Fruit fly (Drosophila melanogaster) whole organism, wandering third instar larva: ENCODE measurements around the gene Nle.
A peak's percentile ranks its signal among the peaks of the same experiment; 100 is the strongest.

Experiments
- CG32264 ChIP-seq: fragments of 200-800 bp; sonication (Bioruptor generic); optimal IDR thresholded peaks from 2 replicates; lab custom pipeline; 2016; ENCODE audit warnings: missing biosample characterization, missing genetic modification characterization
- CG9705 ChIP-seq: fragments of 200-800 bp; sonication (Bioruptor generic); optimal IDR thresholded peaks from 2 replicates; lab custom pipeline; 2018; ENCODE audit warnings: missing biosample characterization, mild to moderate bottlenecking, missing genetic modification characterization
- CrebA ChIP-seq: fragments of 200-800 bp; sonication (Bioruptor generic); optimal IDR thresholded peaks from 2 replicates; lab custom pipeline; 2016; ENCODE audit warnings: missing biosample characterization, mild to moderate bottlenecking, missing genetic modification characterization, borderline replicate concordance
- Dfd ChIP-seq: fragments of >200 bp; optimal IDR thresholded peaks from 2 replicates; lab custom pipeline; 2017; ENCODE audit warnings: missing biosample characterization, missing genetic modification characterization
- Dif ChIP-seq: fragments of 200-275, 200-300 bp; sonication (Bioruptor generic); optimal IDR thresholded peaks from 2 replicates; lab custom pipeline; 2018; ENCODE audit warnings: missing biosample characterization, missing genetic modification characterization; ENCODE audit not compliant: partially characterized antibody
- GATAd ChIP-seq: sonication (Bioruptor generic); optimal IDR thresholded peaks from 2 replicates; lab custom pipeline; 2016; ENCODE audit warnings: missing biosample characterization, missing genetic modification characterization
- Hnf4 ChIP-seq: fragments of 200-800 bp; sonication (Bioruptor generic); optimal IDR thresholded peaks from 2 replicates; lab custom pipeline; 2016; ENCODE audit warnings: missing biosample characterization, mild to moderate bottlenecking, missing genetic modification characterization
- Mio ChIP-seq: sonication (Bioruptor generic); optimal IDR thresholded peaks from 2 replicates; lab custom pipeline; 2016; ENCODE audit warnings: missing biosample characterization, missing genetic modification characterization
- N ChIP-seq: fragments of >200 bp; optimal IDR thresholded peaks from 2 replicates; lab custom pipeline; 2018; ENCODE audit warnings: missing biosample characterization, missing external identifiers, missing genetic modification characterization
- OdsH ChIP-seq: fragments of 200-800 bp; sonication (Bioruptor generic); optimal IDR thresholded peaks from 2 replicates; lab custom pipeline; 2016; ENCODE audit warnings: missing biosample characterization, mild to moderate bottlenecking, missing genetic modification characterization
- Rel ChIP-seq, 2 experiments: fragments of 200-800 bp; sonication (Bioruptor generic) in 1 of 2; optimal IDR thresholded peaks; 2 replicates in 1 of 2; 3 replicates in 1 of 2; lab custom pipeline; 2016 to 2019; ENCODE audit warnings: mild to moderate bottlenecking in 2 of 2, missing biosample characterization in 2 of 2, missing genetic modification characterization in 2 of 2, moderate library complexity in 1 of 2
- Sp1 ChIP-seq: fragments of 200-800 bp; sonication (Bioruptor generic); optimal IDR thresholded peaks from 3 replicates; lab custom pipeline; 2019; ENCODE audit warnings: missing biosample characterization, mild to moderate bottlenecking, missing genetic modification characterization, moderate library complexity
- Vsx2 ChIP-seq: fragments of 200-300, 225-300 bp; sonication (Bioruptor generic); optimal IDR thresholded peaks from 2 replicates; lab custom pipeline; 2018; ENCODE audit warnings: missing biosample characterization, missing genetic modification characterization; ENCODE audit not compliant: partially characterized antibody
- br ChIP-seq: fragments of 200-800 bp; sonication (Bioruptor generic); optimal IDR thresholded peaks from 2 replicates; lab custom pipeline; 2016; ENCODE audit warnings: missing biosample characterization, missing genetic modification characterization
- brk ChIP-seq: fragments of 200-800 bp; sonication (Bioruptor generic); optimal IDR thresholded peaks from 2 replicates; lab custom pipeline; 2016; ENCODE audit warnings: missing biosample characterization, mild to moderate bottlenecking, missing genetic modification characterization
- dl ChIP-seq, 2 experiments: fragments of 175-275, 200-275 bp in 1 of 2; fragments of 200-275 bp in 1 of 2; sonication (Bioruptor generic); optimal IDR thresholded peaks; lab custom pipeline; 2018; ENCODE audit warnings: mild to moderate bottlenecking in 2 of 2, missing biosample characterization in 2 of 2, missing genetic modification characterization in 2 of 2, moderate library complexity in 2 of 2; ENCODE audit not compliant: partially characterized antibody in 2 of 2, insufficient read depth in 1 of 2
- dmrt93B ChIP-seq: fragments of 200-800 bp; sonication (Bioruptor generic); optimal IDR thresholded peaks from 2 replicates; lab custom pipeline; 2018; ENCODE audit warnings: missing biosample characterization, mild to moderate bottlenecking, missing genetic modification characterization
- ey ChIP-seq: fragments of 200-800 bp; sonication (Bioruptor generic); optimal IDR thresholded peaks from 2 replicates; lab custom pipeline; 2016; ENCODE audit warnings: missing biosample characterization, missing genetic modification characterization
- fru ChIP-seq: fragments of 200-800 bp; sonication (Bioruptor generic); optimal IDR thresholded peaks from 3 replicates; lab custom pipeline; 2016; ENCODE audit warnings: missing biosample characterization, mild to moderate bottlenecking, missing genetic modification characterization
- jim ChIP-seq: fragments of 175-275, 200-325 bp; sonication (Bioruptor generic); optimal IDR thresholded peaks from 2 replicates; lab custom pipeline; 2016; ENCODE audit warnings: missing biosample characterization, mild to moderate bottlenecking, missing genetic modification characterization
- lola ChIP-seq: fragments of >200 bp; optimal IDR thresholded peaks from 2 replicates; lab custom pipeline; 2017; ENCODE audit warnings: missing biosample characterization, missing genetic modification characterization
- pan ChIP-seq: fragments of >200 bp; optimal IDR thresholded peaks from 2 replicates; lab custom pipeline; 2017
- rgr ChIP-seq: fragments of 200-800 bp; sonication (Bioruptor generic); optimal IDR thresholded peaks from 3 replicates; lab custom pipeline; 2016; ENCODE audit warnings: missing biosample characterization, mild to moderate bottlenecking, missing genetic modification characterization
- sage ChIP-seq: fragments of 200-800 bp; sonication (Bioruptor generic); optimal IDR thresholded peaks from 2 replicates; lab custom pipeline; 2016; ENCODE audit warnings: missing biosample characterization, mild to moderate bottlenecking, missing genetic modification characterization
- usp ChIP-seq: fragments of >200 bp; optimal IDR thresholded peaks from 2 replicates; lab custom pipeline; 2017; ENCODE audit warnings: missing biosample characterization, missing genetic modification characterization

Gene Nle

dm6 chr2L:602439-602879 lies 34.5 kb upstream of the Nle start, which contains the start of gene CG13689 (continued):
- no peak for TF ChIP-seq N (GFP tag; lab: Kevin White, UChicago)

dm6 chr2L:601848-602247 lies 33.9 kb upstream of the Nle start:
- TF ChIP-seq pan, result no peak
- TF ChIP-seq Dif (GFP tag; lab: Kevin White, UChicago), result no peak
- no peak for TF ChIP-seq GATAd (GFP tag; lab: Kevin White, UChicago)
- TF ChIP-seq CrebA (GFP tag; lab: Kevin White, UChicago), result no peak
- no peak for TF ChIP-seq CG9705 (GFP tag; lab: Kevin White, UChicago)
- TF ChIP-seq lola (GFP tag; lab: Kevin White, UChicago), result no peak
- TF ChIP-seq CG32264, result no peak
- no peak for TF ChIP-seq sage (GFP tag; lab: Kevin White, UChicago)
- TF ChIP-seq, all 38 proteins: peak for 0

dm6 chr2L:597771-598170 lies 29.9 kb upstream of the Nle start:
- TF ChIP-seq dmrt93B (GFP tag; lab: Kevin White, UChicago), result no peak
- TF ChIP-seq jim (GFP tag; lab: Kevin White, UChicago), result peak; percentile 12
- no peak for TF ChIP-seq brk (GFP tag; lab: Kevin White, UChicago)
- no peak for TF ChIP-seq Mio (GFP tag; lab: Kevin White, UChicago)
- no peak for TF ChIP-seq fru (GFP tag; lab: Kevin White, UChicago)
- no peak for TF ChIP-seq Rel (GFP tag; optimal IDR thresholded peaks at IDR 0.05; lab: Kevin White, UChicago)
- no peak for TF ChIP-seq Rel (tag; optimal IDR thresholded peaks at IDR 0.05; lab: Kevin White, UChicago)
- TF ChIP-seq, all 38 proteins: peak for 1

dm6 chr2L:594635-595384 lies 26.9 kb upstream of the Nle start, which contains the start of gene Gsc:
Gsc (minus strand) TSS chr2L:594685.
- no peak for TF ChIP-seq Hnf4 (GFP tag; lab: Kevin White, UChicago)
- TF ChIP-seq dl (GFP tag; optimal IDR thresholded peaks at IDR 0.05; lab: Kevin White, UChicago; ENCODE audit: insufficient read depth in 1 of 2, partially characterized antibody in 2 of 2), result peak; percentile 66 to 85
- peak; percentile 87 for TF ChIP-seq Dif (GFP tag; lab: Kevin White, UChicago)

dm6 chr2L:594048-594447 lies 26.1 kb upstream of the Nle start:
- no peak for TF ChIP-seq CG9705 (GFP tag; lab: Kevin White, UChicago)
- TF ChIP-seq Dfd (GFP tag; lab: Kevin White, UChicago), result peak; percentile 91

- TF ChIP-seq N (GFP tag; lab: Kevin White, UChicago), result no peak
- TF ChIP-seq OdsH (GFP tag; lab: Kevin White, UChicago), result no peak
- TF ChIP-seq br (GFP tag; lab: Kevin White, UChicago), result no peak
- no peak for TF ChIP-seq Sp1 (GFP tag; lab: Kevin White, UChicago)
- no peak for TF ChIP-seq Dfd (GFP tag; lab: Kevin White, UChicago)
- no peak for TF ChIP-seq rgr (GFP tag; lab: Kevin White, UChicago)
- no peak for TF ChIP-seq ey (GFP tag; lab: Kevin White, UChicago)
- no peak for TF ChIP-seq Hnf4 (GFP tag; lab: Kevin White, UChicago)
Measured at dm6 chr2L:591511-591910, 23.6 kb upstream of the Nle start.

- TF ChIP-seq usp (GFP tag; lab: Kevin White, UChicago), result no peak
- TF ChIP-seq Rel (GFP tag; optimal IDR thresholded peaks at IDR 0.05; lab: Kevin White, UChicago), result no peak
- TF ChIP-seq Rel (tag; optimal IDR thresholded peaks at IDR 0.05; lab: Kevin White, UChicago), result no peak
- peak; percentile 41 for TF ChIP-seq Vsx2 (GFP tag; lab: Kevin White, UChicago)
Measured at dm6 chr2L:585268-585667, 17.3 kb upstream of the Nle start.
